Worm (Caenorhabditis elegans): Measurements from ENCODE around the gene acs-1.

DNA sequence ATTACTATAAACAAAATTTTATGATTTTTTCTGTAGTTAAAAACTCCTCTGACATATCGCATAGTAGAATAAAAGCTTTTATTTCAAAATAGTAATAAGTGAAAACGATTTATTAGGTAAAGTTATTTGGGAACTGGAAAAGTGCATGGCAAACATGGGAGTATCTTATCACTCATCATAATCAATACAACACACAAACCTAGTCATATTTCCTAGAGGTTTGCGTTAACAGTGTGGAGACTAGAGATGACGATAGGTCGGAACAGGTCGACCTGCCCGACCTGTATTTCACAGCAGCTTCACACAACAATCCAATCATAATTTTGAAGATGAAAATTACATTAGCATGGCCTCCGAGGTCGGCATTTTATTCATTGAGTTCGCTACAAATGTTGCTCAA is 55.2 kb downstream of the acs-1 start, which contains the start of gene EGAP9.3:
- no peak for TF ChIP-seq unc-86 (tag; optimal IDR thresholded peaks at IDR 0.05)
- TF ChIP-seq ceh-22 (tag; optimal IDR thresholded peaks at IDR 0.05), result no peak
- TF ChIP-seq hlh-30 (tag; optimal IDR thresholded peaks at IDR 0.05; ENCODE audit: insufficient read depth), result no peak
- no peak for TF ChIP-seq K02D7.2 (tag; optimal IDR thresholded peaks at IDR 0.05)
- no peak for TF ChIP-seq nhr-11 (tag; optimal IDR thresholded peaks at IDR 0.05)
- no peak for TF ChIP-seq unc-55 (GFP tag; optimal IDR thresholded peaks at IDR 0.05)
- TF ChIP-seq tbx-2 (tag; optimal IDR thresholded peaks at IDR 0.05), result no peak
- no peak for TF ChIP-seq rnt-1 (tag; optimal IDR thresholded peaks at IDR 0.05)
